Worm (Caenorhabditis elegans): ENCODE data around the gene C16C8.20.
"Not testable (repeated sequence)": the region's sequence is repeated elsewhere in the genome, so short reads cannot be mapped to it uniquely, and the experiment has no call there.

DNA sequence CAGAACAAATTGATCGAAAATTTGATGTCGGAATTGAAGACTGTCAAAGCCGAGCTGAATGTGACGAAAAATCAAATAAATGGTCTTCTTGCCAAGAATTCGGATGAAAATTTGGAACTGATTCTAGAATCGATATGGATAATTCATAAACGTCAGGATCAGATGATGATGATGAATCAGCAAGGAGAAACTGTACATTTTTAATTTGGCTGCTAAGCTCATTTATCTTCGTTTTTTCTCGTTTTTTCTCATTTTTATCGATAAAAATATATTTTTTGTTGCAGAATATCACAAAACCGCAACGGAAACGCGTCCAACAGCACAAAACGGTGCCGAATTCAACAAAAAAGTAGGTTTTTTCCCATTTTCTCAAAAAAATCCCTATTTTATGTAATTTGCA, 2.8 kb downstream of the C16C8.20 start, which contains the start of gene C16C8.14:
- TF ChIP-seq ceh-82 (tag; optimal IDR thresholded peaks at IDR 0.05); unc-62 (GFP tag; optimal IDR thresholded peaks at IDR 0.05); ztf-11 (tag; optimal IDR thresholded peaks at IDR 0.05); nhr-76 (tag; optimal IDR thresholded peaks at IDR 0.05); elt-1 (tag; optimal IDR thresholded peaks at IDR 0.05); aly-2 (tag; optimal IDR thresholded peaks at IDR 0.05); hmg-11 (tag; optimal IDR thresholded peaks at IDR 0.05); nhr-28 (tag; optimal IDR thresholded peaks at IDR 0.05): not testable (repeated sequence)
